Worm (Caenorhabditis elegans): ENCODE data around the gene srlf-3.

Gene srlf-3

DNA sequence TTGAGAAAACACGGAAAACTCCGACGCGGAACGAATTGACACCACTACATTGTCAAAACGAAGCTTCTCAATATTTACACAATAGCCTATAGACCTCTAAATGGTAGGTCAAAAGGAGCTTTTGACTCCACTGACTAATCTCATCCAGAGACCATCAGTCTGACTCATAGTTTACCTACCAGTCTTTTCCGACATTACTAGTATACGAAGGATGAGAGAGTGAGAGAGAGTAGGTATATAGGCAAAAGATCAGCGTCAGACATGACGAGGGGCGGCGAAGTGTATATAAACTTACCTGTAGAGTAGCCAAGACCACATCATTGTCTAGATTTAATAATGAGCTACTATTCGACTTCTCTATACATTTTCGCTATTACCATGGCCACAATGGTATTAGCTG, at the start of gene srlf-3:
Gene srlf-3 (plus strand): TSS at position 301 of the 400 bp plus-strand sequence.
- TF ChIP-seq hnd-1 (tag; optimal IDR thresholded peaks at IDR 0.05) (no peak), ceh-36 (tag; optimal IDR thresholded peaks at IDR 0.05) (no peak), F13C5.2 (tag; optimal IDR thresholded peaks at IDR 0.05) (no peak), B0310.2 (tag; optimal IDR thresholded peaks at IDR 0.05) (no peak), hmg-4 (GFP tag; optimal IDR thresholded peaks at IDR 0.05) (no peak), sea-1 (GFP tag; conservative IDR thresholded peaks at IDR 0.05) (no peak), ets-7 (tag; optimal IDR thresholded peaks at IDR 0.05) (no peak), ceh-13 (GFP tag; optimal IDR thresholded peaks at IDR 0.05) (no peak), scrt-1 (GFP tag; IDR thresholded peaks at IDR 0.05) (no peak), tbx-37 (GFP tag; conservative IDR thresholded peaks at IDR 0.05) (no peak), tbx-11 (GFP tag; IDR thresholded peaks at IDR 0.05) (no peak), hmbx-1 (tag; optimal IDR thresholded peaks at IDR 0.05) (no peak), pes-1 (GFP tag; IDR thresholded peaks at IDR 0.05) (no peak), tra-4 (tag; optimal IDR thresholded peaks at IDR 0.05) (no peak), aly-1 (tag; optimal IDR thresholded peaks at IDR 0.05) (no peak), ama-1 (optimal IDR thresholded peaks at IDR 0.05) (no peak), flt-1 (GFP tag; IDR thresholded peaks at IDR 0.05) (no peak)

DNA sequence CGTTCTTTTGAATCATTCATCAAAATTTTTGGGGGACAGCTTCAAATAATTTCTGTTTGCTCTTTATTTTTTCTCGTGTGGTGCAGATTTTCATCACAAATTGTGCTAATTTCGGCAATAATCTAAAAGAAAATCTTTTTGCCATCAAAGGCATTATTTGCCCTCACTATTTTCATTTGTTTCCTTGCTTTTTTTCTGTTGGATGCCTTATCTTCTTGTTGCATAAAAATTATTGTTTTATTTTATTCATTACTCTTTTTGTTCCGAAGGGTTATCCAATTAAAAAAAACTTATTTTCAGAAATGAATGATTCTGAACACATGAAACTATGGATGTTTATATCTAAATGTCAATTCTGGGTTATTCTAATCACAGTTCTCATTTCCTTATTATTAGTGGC, 40.4 kb upstream of the srlf-3 start, which contains the start of gene T01B11.1:
Gene T01B11.1 (plus strand): TSS at position 301 of the 400 bp plus-strand sequence.
- TF ChIP-seq ceh-36 (tag; optimal IDR thresholded peaks at IDR 0.05): no peak
- TF ChIP-seq tbx-11 (GFP tag; IDR thresholded peaks at IDR 0.05): no peak
- TF ChIP-seq hmbx-1 (tag; optimal IDR thresholded peaks at IDR 0.05): no peak
- TF ChIP-seq B0310.2 (tag; optimal IDR thresholded peaks at IDR 0.05): no peak
- no peak for TF ChIP-seq scrt-1 (GFP tag; IDR thresholded peaks at IDR 0.05)
- no peak for TF ChIP-seq hnd-1 (tag; optimal IDR thresholded peaks at IDR 0.05)
- no peak for TF ChIP-seq sea-1 (GFP tag; conservative IDR thresholded peaks at IDR 0.05)
- no peak for TF ChIP-seq tra-4 (tag; optimal IDR thresholded peaks at IDR 0.05)
- TF ChIP-seq hmg-4 (GFP tag; optimal IDR thresholded peaks at IDR 0.05): no peak
- TF ChIP-seq F13C5.2 (tag; optimal IDR thresholded peaks at IDR 0.05): no peak
- no peak for TF ChIP-seq tbx-37 (GFP tag; conservative IDR thresholded peaks at IDR 0.05)
- no peak for TF ChIP-seq aly-1 (tag; optimal IDR thresholded peaks at IDR 0.05)

DNA sequence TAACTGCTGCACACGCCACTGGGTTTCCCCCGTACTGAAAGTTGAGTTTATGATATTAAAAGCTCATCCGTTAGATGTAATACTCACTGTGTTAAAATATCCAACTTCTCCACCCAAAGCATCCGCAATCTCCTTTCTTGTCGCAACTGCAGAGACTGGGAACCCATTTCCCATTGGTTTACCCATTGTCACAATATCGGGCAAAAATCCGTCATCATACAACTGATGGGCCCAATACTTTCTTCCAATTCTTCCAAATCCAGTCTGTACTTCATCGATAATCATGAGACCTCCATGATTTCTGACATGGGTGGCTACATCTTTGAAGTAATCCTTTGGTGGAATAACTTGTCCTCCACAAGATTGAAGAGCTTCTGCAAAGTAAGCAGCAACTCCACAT, 37.4 kb upstream of the srlf-3 start:
- no peak for TF ChIP-seq hmbx-1 (tag; optimal IDR thresholded peaks at IDR 0.05)
- no peak for TF ChIP-seq ets-7 (tag; optimal IDR thresholded peaks at IDR 0.05)
- TF ChIP-seq B0310.2 (tag; optimal IDR thresholded peaks at IDR 0.05): no peak
- no peak for TF ChIP-seq ceh-36 (tag; optimal IDR thresholded peaks at IDR 0.05)
- TF ChIP-seq scrt-1 (GFP tag; IDR thresholded peaks at IDR 0.05): no peak
- no peak for TF ChIP-seq tbx-37 (GFP tag; conservative IDR thresholded peaks at IDR 0.05)
- TF ChIP-seq ama-1 (optimal IDR thresholded peaks at IDR 0.05): no peak
- no peak for TF ChIP-seq sea-1 (GFP tag; conservative IDR thresholded peaks at IDR 0.05)
- TF ChIP-seq tra-4 (tag; optimal IDR thresholded peaks at IDR 0.05): no peak
- no peak for TF ChIP-seq pes-1 (GFP tag; IDR thresholded peaks at IDR 0.05)
- TF ChIP-seq aly-1 (tag; optimal IDR thresholded peaks at IDR 0.05): no peak
- no peak for TF ChIP-seq ceh-13 (GFP tag; optimal IDR thresholded peaks at IDR 0.05)
- no peak for TF ChIP-seq hmg-4 (GFP tag; optimal IDR thresholded peaks at IDR 0.05)

DNA sequence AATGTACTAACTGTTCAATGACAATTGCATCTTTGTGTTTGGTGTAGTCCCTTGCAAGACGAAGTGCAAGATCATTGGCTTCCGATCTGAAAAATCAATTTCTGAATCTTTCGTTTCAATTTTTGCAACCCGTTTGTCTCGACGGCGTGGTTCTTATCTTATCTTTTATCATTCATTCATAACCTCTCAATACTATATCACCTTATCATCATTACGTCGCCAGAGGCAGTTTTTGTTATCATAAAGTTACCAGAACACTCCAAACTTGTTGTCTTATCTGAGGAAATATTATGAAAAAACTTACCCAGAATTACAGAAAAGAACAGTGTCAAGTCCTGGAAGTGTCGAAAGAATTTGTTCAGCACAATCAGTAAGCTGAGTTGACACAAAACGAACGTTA, 36.7 kb upstream of the srlf-3 start:
- TF ChIP-seq ama-1 (optimal IDR thresholded peaks at IDR 0.05) (no peak), tra-4 (tag; optimal IDR thresholded peaks at IDR 0.05) (no peak), ceh-36 (tag; optimal IDR thresholded peaks at IDR 0.05) (no peak), ceh-13 (GFP tag; optimal IDR thresholded peaks at IDR 0.05) (no peak), pes-1 (GFP tag; IDR thresholded peaks at IDR 0.05) (no peak), scrt-1 (GFP tag; IDR thresholded peaks at IDR 0.05) (no peak), aly-1 (tag; optimal IDR thresholded peaks at IDR 0.05) (no peak), ets-7 (tag; optimal IDR thresholded peaks at IDR 0.05) (no peak), flt-1 (GFP tag; IDR thresholded peaks at IDR 0.05) (no peak), hmg-4 (GFP tag; optimal IDR thresholded peaks at IDR 0.05) (no peak), tbx-11 (GFP tag; IDR thresholded peaks at IDR 0.05) (no peak), sea-1 (GFP tag; conservative IDR thresholded peaks at IDR 0.05) (no peak), B0310.2 (tag; optimal IDR thresholded peaks at IDR 0.05) (no peak), tbx-37 (GFP tag; conservative IDR thresholded peaks at IDR 0.05) (no peak), F13C5.2 (tag; optimal IDR thresholded peaks at IDR 0.05) (no peak), hmbx-1 (tag; optimal IDR thresholded peaks at IDR 0.05) (no peak), hnd-1 (tag; optimal IDR thresholded peaks at IDR 0.05) (no peak)

DNA sequence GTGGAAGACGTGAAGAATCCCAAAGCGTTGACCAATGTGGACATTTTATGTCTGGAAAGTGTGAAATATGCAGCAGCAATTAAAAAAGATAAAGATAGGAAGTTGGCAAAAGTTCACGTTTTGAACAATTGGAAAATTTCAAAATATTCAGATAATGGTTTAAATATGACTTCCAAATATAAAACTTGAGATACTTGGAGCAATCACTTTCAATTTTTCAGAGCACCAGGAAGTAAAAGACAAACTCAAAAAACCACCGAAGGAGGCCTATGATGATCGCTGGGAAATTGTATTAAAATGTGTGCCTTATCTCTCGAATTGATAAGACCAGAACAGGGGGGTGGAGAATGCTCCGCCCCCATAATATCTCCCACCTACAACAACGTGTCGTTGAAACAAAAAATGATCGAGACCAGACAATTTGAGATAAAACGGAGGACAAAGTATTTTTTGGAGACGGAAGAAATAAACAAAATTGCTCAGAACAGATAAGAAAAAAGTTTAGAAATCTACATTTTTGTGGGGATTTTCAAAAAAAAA, 35.5 kb upstream of the srlf-3 start, which contains the start of gene eppl-1:
Gene eppl-1 (minus strand): TSS at position 51 of the 540 bp plus-strand sequence.
- TF ChIP-seq ets-7 (tag; optimal IDR thresholded peaks at IDR 0.05) (no peak), hmbx-1 (tag; optimal IDR thresholded peaks at IDR 0.05) (no peak), pes-1 (GFP tag; IDR thresholded peaks at IDR 0.05) (no peak), B0310.2 (tag; optimal IDR thresholded peaks at IDR 0.05) (no peak), hnd-1 (tag; optimal IDR thresholded peaks at IDR 0.05) (no peak)

DNA sequence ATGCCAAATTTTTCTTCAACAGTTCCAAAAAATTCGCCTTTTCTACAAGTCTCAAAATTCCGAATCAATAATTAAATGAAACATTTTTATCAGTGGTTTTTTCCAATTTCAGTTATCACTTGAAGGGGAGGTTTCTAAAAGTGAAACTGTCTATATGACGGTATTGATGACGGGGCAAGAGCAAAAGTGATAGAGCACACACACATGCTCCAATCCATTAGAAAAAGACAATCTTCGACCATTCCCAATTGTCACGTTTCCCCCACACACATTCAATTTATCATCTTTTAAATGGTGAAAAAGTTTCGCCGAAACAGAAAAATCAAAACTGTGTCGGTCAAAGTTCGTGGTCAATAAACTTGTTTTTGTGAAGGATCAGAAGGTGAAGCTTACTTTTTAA, 34.1 kb upstream of the srlf-3 start:
- TF ChIP-seq F13C5.2 (tag; optimal IDR thresholded peaks at IDR 0.05): no peak
- no peak for TF ChIP-seq sea-1 (GFP tag; conservative IDR thresholded peaks at IDR 0.05)
- no peak for TF ChIP-seq ceh-36 (tag; optimal IDR thresholded peaks at IDR 0.05)
- no peak for TF ChIP-seq tbx-11 (GFP tag; IDR thresholded peaks at IDR 0.05)
- no peak for TF ChIP-seq tra-4 (tag; optimal IDR thresholded peaks at IDR 0.05)
- no peak for TF ChIP-seq scrt-1 (GFP tag; IDR thresholded peaks at IDR 0.05)
- no peak for TF ChIP-seq hmbx-1 (tag; optimal IDR thresholded peaks at IDR 0.05)
- no peak for TF ChIP-seq ets-7 (tag; optimal IDR thresholded peaks at IDR 0.05)
- TF ChIP-seq pes-1 (GFP tag; IDR thresholded peaks at IDR 0.05): no peak
- no peak for TF ChIP-seq B0310.2 (tag; optimal IDR thresholded peaks at IDR 0.05)
- no peak for TF ChIP-seq hmg-4 (GFP tag; optimal IDR thresholded peaks at IDR 0.05)
- no peak for TF ChIP-seq hnd-1 (tag; optimal IDR thresholded peaks at IDR 0.05)
- no peak for TF ChIP-seq tbx-37 (GFP tag; conservative IDR thresholded peaks at IDR 0.05)

DNA sequence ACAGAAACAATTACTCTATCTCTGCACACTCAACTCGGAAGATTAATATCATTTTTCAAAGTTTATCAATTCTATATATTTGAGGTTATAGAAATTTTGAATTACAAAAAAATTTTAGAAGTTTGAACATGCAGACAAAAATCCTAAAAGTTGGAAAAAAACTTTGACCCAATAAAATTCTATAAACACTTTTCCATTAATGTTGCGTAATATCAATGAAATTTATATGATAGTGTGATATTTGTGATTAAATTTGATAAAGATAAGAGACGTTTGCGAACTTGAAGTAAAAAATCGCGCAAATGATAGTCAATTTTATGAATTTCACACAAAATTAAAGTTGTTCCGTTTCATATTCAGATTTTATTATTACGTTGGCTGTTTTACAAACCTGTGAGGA, 33.2 kb upstream of the srlf-3 start:
- TF ChIP-seq F13C5.2 (tag; optimal IDR thresholded peaks at IDR 0.05) (no peak), aly-1 (tag; optimal IDR thresholded peaks at IDR 0.05) (no peak), B0310.2 (tag; optimal IDR thresholded peaks at IDR 0.05) (no peak), ceh-13 (GFP tag; optimal IDR thresholded peaks at IDR 0.05) (no peak), flt-1 (GFP tag; IDR thresholded peaks at IDR 0.05) (no peak), sea-1 (GFP tag; conservative IDR thresholded peaks at IDR 0.05) (no peak), pes-1 (GFP tag; IDR thresholded peaks at IDR 0.05) (no peak), scrt-1 (GFP tag; IDR thresholded peaks at IDR 0.05) (no peak), tra-4 (tag; optimal IDR thresholded peaks at IDR 0.05) (no peak), hmg-4 (GFP tag; optimal IDR thresholded peaks at IDR 0.05) (no peak), ama-1 (optimal IDR thresholded peaks at IDR 0.05) (no peak), tbx-11 (GFP tag; IDR thresholded peaks at IDR 0.05) (no peak), hmbx-1 (tag; optimal IDR thresholded peaks at IDR 0.05) (no peak), ceh-36 (tag; optimal IDR thresholded peaks at IDR 0.05) (no peak), tbx-37 (GFP tag; conservative IDR thresholded peaks at IDR 0.05) (no peak), hnd-1 (tag; optimal IDR thresholded peaks at IDR 0.05) (no peak), ets-7 (tag; optimal IDR thresholded peaks at IDR 0.05) (no peak)

Measured in whole organism, early embryonic.